Fruit fly (Drosophila melanogaster) S2 (cell line): ENCODE data around the gene Glut4EF.

Experiments used
- CG8478 ChIP-seq: fragments of >200 bp; optimal IDR thresholded peaks from 2 replicates; lab custom pipeline; 2018
- CTCF ChIP-seq, 2 experiments: fragments of >200 bp; optimal IDR thresholded peaks; 2 replicates each; lab custom pipeline; 2018

Glut4EF gene

DNA sequence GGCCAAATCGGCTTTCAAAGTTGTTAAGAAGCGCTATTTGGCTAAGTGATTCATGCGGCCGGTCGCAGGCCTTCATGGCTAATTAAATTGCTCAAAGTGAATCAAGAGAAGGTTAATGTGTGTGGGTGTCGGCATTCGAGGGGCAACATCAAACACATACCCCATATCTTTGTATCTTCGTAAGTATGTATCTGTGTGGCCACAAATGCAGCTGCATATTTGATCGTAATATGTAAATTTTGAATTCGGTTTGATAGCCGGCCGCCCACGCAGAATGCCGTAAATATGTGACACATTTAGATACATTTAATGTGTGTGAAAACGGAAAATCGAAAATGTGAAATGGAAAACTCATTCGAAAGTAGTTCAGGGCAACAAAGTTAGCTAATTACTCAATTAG is 39.8 kb downstream of the Glut4EF start:
- TF ChIP-seq CG8478 (lab: Kevin White, UChicago) (no peak), CTCF (optimal IDR thresholded peaks at IDR 0.05; lab: Kevin White, UChicago) (no peak)

DNA sequence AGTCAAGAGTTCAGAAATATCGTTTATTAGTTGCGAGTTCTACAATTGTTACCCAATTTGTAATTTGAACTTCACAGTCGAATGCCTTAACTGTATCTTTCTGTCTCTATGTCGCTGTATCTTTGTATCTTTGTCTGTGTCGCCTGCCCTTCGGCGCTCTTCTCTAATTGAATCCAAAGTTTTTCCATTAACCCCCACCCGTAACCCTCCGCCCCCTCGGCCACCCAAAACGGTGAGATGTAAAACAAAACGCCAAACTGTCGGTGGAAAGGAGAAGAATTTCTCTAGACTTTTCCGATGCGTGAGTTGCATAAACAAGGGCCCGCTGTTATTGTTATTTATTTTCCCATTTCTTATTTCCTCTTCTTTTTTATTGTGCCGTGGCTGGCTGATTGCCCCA is 41.2 kb downstream of the Glut4EF start:
- no peak for TF ChIP-seq CG8478 (lab: Kevin White, UChicago)
- TF ChIP-seq CTCF (optimal IDR thresholded peaks at IDR 0.05; lab: Kevin White, UChicago) = no peak

DNA sequence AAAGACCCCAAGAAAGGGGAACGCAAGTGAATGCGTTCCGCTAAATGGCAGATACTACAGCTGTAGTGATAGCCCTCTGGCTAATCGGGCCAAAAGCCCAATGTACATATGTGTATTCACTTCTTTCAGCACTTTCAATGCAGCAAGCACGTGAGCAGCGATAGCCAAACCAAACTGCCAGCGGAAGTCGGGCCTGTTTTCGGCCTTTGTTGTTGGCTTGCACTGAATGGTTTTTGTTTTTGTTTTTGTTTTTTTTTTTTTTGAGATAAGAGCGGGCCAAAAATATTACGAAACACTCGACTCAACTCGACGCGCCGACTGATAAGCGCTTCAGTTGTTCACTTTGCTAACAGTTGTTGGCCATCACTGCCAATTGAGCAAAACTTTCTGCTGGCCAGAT is 42.9 kb downstream of the Glut4EF start:
- TF ChIP-seq CTCF (optimal IDR thresholded peaks at IDR 0.05; lab: Kevin White, UChicago) (no peak), CG8478 (lab: Kevin White, UChicago) (no peak)

DNA sequence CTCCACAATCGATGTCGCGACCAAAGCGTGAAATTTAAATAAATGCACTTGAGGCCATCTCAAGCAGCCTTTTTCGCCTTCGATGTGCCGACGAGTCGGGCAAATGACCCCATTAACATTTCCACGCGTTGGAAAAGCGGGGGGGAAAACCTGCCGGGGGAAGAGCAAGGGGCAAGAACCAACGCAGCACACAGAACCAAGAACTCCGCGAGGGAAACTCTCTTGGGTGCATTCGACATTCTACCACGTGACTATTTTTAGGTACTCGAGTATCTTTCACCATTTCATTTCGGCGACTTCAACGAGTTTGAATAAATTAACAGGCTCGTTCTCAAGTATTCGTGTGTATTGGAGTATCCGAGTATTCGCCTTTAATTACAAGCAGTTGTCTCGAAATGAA is 43.5 kb downstream of the Glut4EF start:
- no peak for TF ChIP-seq CTCF (optimal IDR thresholded peaks at IDR 0.05; lab: Kevin White, UChicago)
- no peak for TF ChIP-seq CG8478 (lab: Kevin White, UChicago)

DNA sequence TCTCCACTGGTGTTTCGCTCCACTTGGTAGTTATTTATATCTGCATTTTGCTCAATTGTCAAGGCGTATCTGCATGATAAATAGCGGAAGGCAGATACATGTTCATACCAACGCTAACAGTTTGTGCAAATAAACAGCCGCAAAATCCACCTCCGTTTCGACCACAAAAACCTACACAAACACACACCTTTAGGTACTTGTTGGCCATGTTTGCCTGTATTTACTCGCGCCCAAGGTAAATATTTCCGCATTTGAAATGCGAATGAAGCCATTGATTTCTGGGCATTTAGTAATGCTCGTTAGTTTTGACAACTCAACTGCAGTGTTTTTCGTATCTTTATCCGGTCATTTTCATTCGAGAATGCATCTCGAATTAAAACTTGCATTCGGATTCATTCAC is 44.3 kb downstream of the Glut4EF start:
- TF ChIP-seq CG8478 (lab: Kevin White, UChicago) (no peak), CTCF (optimal IDR thresholded peaks at IDR 0.05; lab: Kevin White, UChicago) (no peak)

DNA sequence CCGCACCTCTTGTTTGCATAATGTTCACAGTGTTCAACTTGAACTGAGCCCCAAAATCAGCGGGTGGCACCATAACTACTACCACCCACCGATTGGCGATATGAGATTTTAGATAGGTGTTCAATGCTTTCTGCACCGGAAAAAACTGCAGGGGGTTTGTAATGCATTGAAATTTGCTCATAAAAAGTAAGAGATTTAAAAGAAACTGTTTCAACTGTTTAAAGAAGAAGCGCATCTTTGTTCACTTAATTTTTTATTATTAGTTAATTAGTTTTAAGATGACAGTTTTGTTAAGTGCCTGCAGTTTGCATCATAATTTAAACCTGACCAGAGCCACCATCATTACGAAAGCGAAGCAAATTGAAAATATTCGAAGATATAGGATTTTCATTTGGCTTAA is 50.0 kb downstream of the Glut4EF start:
- no peak for TF ChIP-seq CG8478 (lab: Kevin White, UChicago)
- no peak for TF ChIP-seq CTCF (optimal IDR thresholded peaks at IDR 0.05; lab: Kevin White, UChicago)

DNA sequence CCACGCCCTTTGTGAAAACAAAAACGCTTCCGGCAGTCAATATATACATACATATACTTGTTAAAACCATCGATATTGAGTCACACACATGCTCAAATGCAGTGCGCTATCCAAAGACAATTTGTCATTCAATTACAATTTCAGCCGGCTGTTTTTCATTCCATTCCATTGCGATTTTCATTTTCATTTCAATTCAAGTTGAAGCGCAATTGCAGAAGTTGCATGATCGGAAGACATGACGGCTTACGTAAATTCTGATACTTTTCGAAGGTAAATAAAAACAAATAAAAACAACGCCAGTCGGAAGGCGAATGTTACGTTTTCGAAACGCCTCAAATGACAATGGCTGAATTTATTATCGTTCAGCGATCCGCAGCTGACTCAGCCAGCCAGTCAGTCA is 50.8 kb downstream of the Glut4EF start:
- TF ChIP-seq CG8478 (lab: Kevin White, UChicago) (no peak), CTCF (optimal IDR thresholded peaks at IDR 0.05; lab: Kevin White, UChicago) (no peak)

DNA sequence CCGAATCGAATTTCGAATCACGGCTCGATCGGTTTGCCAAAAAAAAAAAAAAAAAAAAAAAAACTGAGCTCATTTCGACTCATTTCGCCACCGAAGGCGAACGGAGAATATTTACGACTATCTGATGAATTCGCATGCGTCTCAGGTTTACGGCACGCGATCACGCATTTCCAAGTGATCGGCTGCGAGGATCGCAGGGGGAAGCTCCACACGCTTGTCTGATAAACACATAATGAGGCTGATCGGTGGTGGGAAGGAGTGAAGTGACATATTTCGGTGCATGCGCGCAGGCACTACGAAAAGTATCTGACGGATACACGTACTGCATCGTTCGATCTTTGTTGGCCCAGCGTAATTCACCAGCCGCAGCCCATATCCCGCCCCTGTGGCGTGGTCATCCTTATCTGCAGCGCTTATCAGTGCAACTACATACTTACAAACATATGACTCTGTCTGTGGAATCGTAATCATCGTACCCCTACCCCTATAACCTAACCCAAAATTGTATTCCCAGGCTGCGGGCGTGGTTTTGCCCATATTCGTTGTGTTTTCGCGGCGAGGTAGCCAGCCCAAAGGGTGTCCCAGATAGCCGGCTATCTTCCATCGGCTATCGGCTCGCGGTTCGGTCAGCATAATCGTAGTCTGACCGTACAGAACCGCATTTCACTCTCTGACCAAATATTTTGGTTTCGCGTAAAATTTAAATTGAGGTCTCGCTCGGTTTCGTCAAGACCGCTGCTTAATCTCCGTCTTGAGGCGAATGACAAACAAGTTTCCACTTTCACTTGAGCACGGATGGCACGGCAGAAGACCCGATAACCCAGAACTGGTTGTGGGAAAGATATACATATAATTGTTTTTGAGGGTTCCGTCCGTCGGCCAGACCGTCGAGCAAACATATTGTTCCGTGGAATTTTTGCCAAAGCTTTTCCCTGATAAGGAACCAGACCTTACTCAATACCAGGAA is 52.7 kb downstream of the Glut4EF start:
- TF ChIP-seq CTCF (optimal IDR thresholded peaks at IDR 0.05; lab: Kevin White, UChicago) (no peak), CG8478 (lab: Kevin White, UChicago) (no peak)

DNA sequence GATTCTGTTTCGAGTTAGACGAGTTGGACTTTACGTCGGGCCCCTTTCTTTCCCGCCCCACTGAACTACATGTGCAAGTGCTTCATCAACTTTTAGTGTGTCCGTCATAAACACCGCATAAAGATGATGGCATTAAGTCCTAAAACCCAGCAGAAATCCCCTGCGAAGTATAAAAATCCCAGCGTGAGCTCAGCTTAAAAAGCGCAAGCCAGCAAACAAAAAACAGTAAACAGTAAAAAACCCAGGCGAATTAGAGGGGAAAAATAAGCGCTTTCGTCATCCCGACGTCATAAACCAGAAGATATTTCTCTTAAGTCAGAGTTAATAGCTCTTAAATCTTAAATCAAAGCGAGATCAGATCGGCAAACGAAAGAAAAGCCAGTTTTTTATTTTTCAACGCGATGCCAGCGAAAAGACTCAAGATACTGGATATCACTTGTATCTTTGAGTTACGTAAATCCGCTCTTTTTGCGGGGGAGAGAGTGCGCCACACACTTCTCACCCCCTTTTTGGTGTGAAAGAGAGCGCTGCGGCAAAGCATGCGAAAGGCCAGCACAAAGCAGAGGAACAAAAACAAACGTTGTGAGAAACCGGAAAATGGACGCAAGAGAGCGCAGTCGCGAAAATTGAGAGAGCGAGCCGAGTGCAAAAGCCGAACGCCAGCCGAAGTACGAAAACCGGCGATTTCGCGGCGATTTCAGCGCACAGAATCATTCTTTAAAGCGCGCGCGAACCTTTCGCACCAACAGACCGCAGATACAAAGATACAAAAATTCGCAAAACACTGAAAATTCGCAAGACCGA is 53.9 kb downstream of the Glut4EF start:
- no peak for TF ChIP-seq CTCF (optimal IDR thresholded peaks at IDR 0.05; lab: Kevin White, UChicago)
- no peak for TF ChIP-seq CG8478 (lab: Kevin White, UChicago)

DNA sequence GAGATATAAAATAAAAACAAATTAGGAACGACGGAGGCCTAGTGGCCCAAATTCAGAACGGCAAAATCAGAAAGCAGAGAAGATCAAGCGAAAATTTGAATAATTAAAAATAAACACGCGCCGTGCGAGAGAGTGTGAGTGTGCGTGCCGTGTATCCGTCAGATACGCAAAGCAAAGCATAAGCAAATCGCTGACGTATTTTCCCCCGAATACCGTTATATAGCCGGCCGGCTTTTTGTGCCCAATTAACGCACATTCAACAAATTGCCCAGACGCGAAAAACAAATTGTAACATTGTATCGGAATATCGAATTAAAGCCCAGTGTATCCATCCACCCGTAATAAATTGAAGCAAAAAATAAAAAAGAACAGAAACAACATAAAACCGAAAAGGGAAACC is 54.7 kb downstream of the Glut4EF start:
- no peak for TF ChIP-seq CTCF (optimal IDR thresholded peaks at IDR 0.05; lab: Kevin White, UChicago)

DNA sequence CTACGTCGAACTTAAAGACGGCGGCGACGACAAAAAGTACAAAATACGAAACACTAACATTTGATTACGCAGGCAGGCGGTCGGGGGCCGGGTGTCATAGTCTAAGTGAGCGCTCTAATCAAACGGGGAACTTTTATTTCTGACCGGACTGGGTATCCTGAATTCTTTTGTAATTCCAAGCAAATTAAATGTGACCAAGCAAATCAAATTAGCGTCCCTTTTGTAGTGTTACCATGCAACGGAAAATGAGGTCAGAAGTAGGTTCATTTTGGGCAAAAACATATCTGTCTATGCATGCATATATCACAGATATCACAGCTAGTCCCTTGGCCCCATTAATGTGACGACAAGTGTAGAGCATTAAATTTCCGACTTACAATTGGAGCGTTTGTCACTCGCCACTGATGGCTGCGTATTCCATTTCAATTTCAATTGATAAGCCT is 56.7 kb downstream of the Glut4EF start:
- no peak for TF ChIP-seq CTCF (optimal IDR thresholded peaks at IDR 0.05; lab: Kevin White, UChicago)
- TF ChIP-seq CG8478 (lab: Kevin White, UChicago) = no peak

DNA sequence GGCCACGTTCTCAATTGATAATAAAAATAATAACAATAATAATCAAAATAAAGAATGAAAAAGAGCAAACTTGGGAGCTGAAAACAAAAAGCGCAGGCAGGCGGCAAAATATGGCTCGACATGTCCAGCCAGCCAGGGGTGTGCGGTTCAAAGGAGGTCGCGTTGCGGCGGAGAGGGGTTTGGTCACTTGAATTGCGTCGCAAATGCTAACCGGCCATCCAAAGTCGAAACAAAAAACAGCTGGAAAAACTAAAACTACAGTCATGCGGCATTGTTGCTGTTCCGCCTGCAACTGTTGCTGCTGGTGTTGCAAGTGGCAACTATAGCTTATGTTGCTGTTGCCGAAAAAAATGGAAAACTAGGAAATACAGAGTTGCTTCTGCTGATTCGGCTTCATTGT is 57.2 kb downstream of the Glut4EF start:
- TF ChIP-seq CG8478 (lab: Kevin White, UChicago) = no peak

DNA sequence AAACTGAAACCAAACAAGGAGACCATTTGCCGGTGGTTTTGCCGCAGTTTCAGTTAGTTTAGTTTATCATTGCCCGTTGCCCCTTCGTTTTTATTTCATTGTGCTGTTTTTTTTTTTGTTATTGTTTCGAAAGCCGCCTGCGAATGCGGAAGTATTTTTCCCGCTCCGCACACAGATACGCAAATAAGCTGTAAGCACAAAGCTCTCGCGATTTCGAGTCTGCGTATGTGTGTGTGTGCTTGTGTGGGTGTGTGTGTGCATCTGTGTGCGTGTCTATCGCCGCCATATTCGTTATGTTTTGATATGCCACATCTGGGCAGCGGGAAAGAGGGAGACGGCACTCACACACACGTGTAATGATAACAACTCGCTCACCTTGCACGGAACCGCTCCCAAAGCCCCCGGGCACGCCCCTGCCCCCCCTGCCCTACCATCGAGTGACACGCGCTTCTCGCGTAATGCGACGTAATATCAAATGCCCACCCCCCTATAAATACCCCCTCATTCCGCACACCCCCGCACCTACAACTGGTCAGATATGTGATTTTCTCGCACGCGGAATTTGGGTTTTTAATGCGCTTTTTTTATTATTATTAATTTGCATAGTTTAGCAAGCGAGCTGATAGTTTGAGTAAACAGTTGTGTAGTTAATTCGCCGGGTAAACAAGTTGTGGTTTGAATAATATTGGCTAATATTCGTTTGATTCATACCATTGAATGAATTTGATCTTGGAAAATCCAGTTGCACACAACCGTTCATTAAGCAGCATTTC is 57.9 kb downstream of the Glut4EF start:
- TF ChIP-seq CTCF (optimal IDR thresholded peaks at IDR 0.05; lab: Kevin White, UChicago) (no peak), CG8478 (lab: Kevin White, UChicago) (no peak)

DNA sequence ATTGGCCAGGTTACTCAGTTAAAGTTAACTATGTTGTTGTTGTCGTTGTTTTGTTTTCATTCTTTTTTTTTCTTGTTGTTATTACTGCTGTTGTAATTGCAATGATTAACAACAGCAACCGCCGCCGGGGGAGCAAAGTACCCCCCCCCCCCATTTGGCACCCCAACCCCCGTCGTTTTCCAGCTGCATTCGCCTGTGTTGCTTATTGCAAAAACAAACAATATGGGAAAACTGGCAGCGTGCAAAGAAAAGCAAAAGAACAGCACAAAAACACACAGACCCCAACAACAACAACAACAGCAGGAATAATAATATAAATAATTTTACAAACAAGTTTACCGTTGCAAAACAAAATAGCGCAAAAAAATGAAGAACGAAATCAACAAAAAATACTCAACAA is 58.9 kb downstream of the Glut4EF start:
- TF ChIP-seq CG8478 (lab: Kevin White, UChicago) = no peak
